Worm (Caenorhabditis elegans) whole organism, L3 larva: Measurements from ENCODE around the gene dsb-2.

Experiments
- aly-2 ChIP-seq: fragments of 150-350 bp; optimal IDR thresholded peaks from 2 replicates; lab custom pipeline; 2014; ENCODE audit warnings: missing biosample characterization, missing genetic modification characterization
- ama-1 ChIP-seq: fragments of 150-350 bp; optimal IDR thresholded peaks from 2 replicates; lab custom pipeline; 2018
- elt-2 ChIP-seq: sonication (generic microtip); optimal IDR thresholded peaks from 2 replicates; lab custom pipeline; 2016; ENCODE audit warnings: missing genetic modification reagents, mild to moderate bottlenecking, missing genetic modification characterization, missing compliant biosample characterization
- eor-1 ChIP-seq, 2 experiments: fragments of 150-350 bp; optimal IDR thresholded peaks; 2 replicates each; lab custom pipeline; 2014 to 2018; ENCODE audit warnings: missing biosample characterization in 2 of 2, missing genetic modification characterization in 2 of 2
- lin-39 ChIP-seq: fragments of 150-350 bp; optimal IDR thresholded peaks from 2 replicates; lab custom pipeline; 2018; ENCODE audit warnings: missing biosample characterization, missing genetic modification reagents, missing genetic modification characterization
- nhr-12 ChIP-seq: fragments of 150-350 bp; optimal IDR thresholded peaks from 2 replicates; lab custom pipeline; 2014; ENCODE audit warnings: missing biosample characterization, missing genetic modification characterization
- nhr-23 ChIP-seq: fragments of 150-350 bp; optimal IDR thresholded peaks from 2 replicates; lab custom pipeline; 2014; ENCODE audit warnings: missing biosample characterization, missing genetic modification reagents, missing genetic modification characterization
- nhr-25 ChIP-seq: sonication (generic microtip); optimal IDR thresholded peaks from 2 replicates; lab custom pipeline; 2017; ENCODE audit warnings: missing biosample characterization, missing genetic modification characterization
- nhr-28 ChIP-seq: fragments of 150-350 bp; optimal IDR thresholded peaks from 2 replicates; lab custom pipeline; 2014; ENCODE audit warnings: missing biosample characterization, missing genetic modification characterization
- ztf-11 ChIP-seq: fragments of 150-350 bp; optimal IDR thresholded peaks from 2 replicates; lab custom pipeline; 2014; ENCODE audit warnings: missing biosample characterization, missing genetic modification characterization

ce11 chrII:14388213-14388612 is 22.7 kb upstream of the dsb-2 start, which contains the start of gene F26H11.8:
- no peak for TF ChIP-seq nhr-12 (tag; lab: Kevin White, UChicago)
- no peak for TF ChIP-seq ztf-11 (tag; lab: Kevin White, UChicago)
- no peak for TF ChIP-seq elt-2 (tag; lab: Kevin White, UChicago)
- no peak for TF ChIP-seq nhr-28 (tag; lab: Kevin White, UChicago)
- no peak for TF ChIP-seq lin-39 (tag; lab: Kevin White, UChicago)
- TF ChIP-seq aly-2 (tag; lab: Kevin White, UChicago) = no peak
- TF ChIP-seq nhr-25 = no peak
- no peak for TF ChIP-seq nhr-23
- no peak for TF ChIP-seq eor-1 (tag; optimal IDR thresholded peaks at IDR 0.05; lab: Kevin White, UChicago)
- TF ChIP-seq ama-1 (lab: Kevin White, UChicago) = no peak
